Worm (Caenorhabditis elegans) whole organism, early embryonic: ENCODE data around the gene pde-2.

ENCODE experiments used
- ama-1 ChIP-seq: fragments of 150-350 bp; optimal IDR thresholded peaks from 2 replicates; lab custom pipeline; 2014
- pes-1 ChIP-seq: fragments of 200-800 bp; sonication (Bioruptor generic); IDR thresholded peaks from 2 replicates; pipeline ENCODE4 v1.3.6; 2022; ENCODE audit warnings: missing genetic modification reagents, missing genetic modification characterization, missing compliant biosample characterization

ce11 chrIII:8956146-8956646, 25.5 kb downstream of the pde-2 start, which contains the start of the genes ZK643.5 and ZK643.2:
- TF ChIP-seq ama-1 (lab: Kevin White, UChicago) (no peak), pes-1 (GFP tag; lab: Robert Waterston, UW) (no peak)
